Worm (Caenorhabditis elegans): ENCODE results near the gene F58B4.6.
A peak's percentile ranks its signal among the peaks of the same experiment; 100 is the strongest.

ce11 chrV:10889774-10890173 lies 35.1 kb upstream of the F58B4.6 start:
- TF ChIP-seq zag-1 (tag; optimal IDR thresholded peaks at IDR 0.05) (no peak), blmp-1 (tag; optimal IDR thresholded peaks at IDR 0.05; ENCODE audit: insufficient read depth) (no peak), unc-62 (GFP tag; optimal IDR thresholded peaks at IDR 0.05) (no peak), lsy-2 (tag; optimal IDR thresholded peaks at IDR 0.05) (no peak), sma-3 (GFP tag; optimal IDR thresholded peaks at IDR 0.05) (no peak), gmeb-1 (tag; optimal IDR thresholded peaks at IDR 0.05) (no peak), nhr-12 (tag; optimal IDR thresholded peaks at IDR 0.05) (no peak), ama-1 (optimal IDR thresholded peaks at IDR 0.05) (peak; percentile 47), lin-11 (tag; optimal IDR thresholded peaks at IDR 0.05) (no peak), Y55F3AM.14 (GFP tag; optimal IDR thresholded peaks at IDR 0.05) (no peak)

Measured in whole organism, L2 larva.